Worm (Caenorhabditis elegans) whole organism, L4 larva: ENCODE results near the gene cht-1.

Experiments used
- ceh-28 ChIP-seq: fragments of 150-350 bp; optimal IDR thresholded peaks from 2 replicates; lab custom pipeline; 2014; ENCODE audit warnings: missing biosample characterization, missing genetic modification reagents, missing genetic modification characterization
- lin-39 ChIP-seq: fragments of 150-350 bp; optimal IDR thresholded peaks from 2 replicates; lab custom pipeline; 2014; ENCODE audit warnings: missing biosample characterization, missing genetic modification reagents, missing genetic modification characterization
- lir-3 ChIP-seq: sonication (generic microtip); optimal IDR thresholded peaks from 2 replicates; lab custom pipeline; 2016; ENCODE audit warnings: mild to moderate bottlenecking, missing genetic modification characterization, missing compliant biosample characterization
- lsy-2 ChIP-seq, 2 experiments: fragments of 150-350 bp in 1 of 2; sonication (generic microtip) in 1 of 2; optimal IDR thresholded peaks; 2 replicates each; lab custom pipeline; 2014 to 2017; ENCODE audit warnings: missing biosample characterization in 2 of 2, missing genetic modification characterization in 2 of 2
- madf-9 ChIP-seq: fragments of 200-800 bp; sonication (Bioruptor generic); conservative IDR thresholded peaks from 2 replicates; pipeline ENCODE4 v1.3.6; 2022; ENCODE audit warnings: missing genetic modification reagents, missing genetic modification characterization, missing compliant biosample characterization
- mdt-29 ChIP-seq: fragments of 200-800 bp; sonication (Bioruptor generic); IDR thresholded peaks from 2 replicates; pipeline ENCODE4 v1.3.6; 2022; ENCODE audit warnings: missing genetic modification reagents, missing genetic modification characterization, missing compliant biosample characterization
- nhr-10 ChIP-seq: fragments of 150-350 bp; optimal IDR thresholded peaks from 2 replicates; lab custom pipeline; 2014; ENCODE audit warnings: missing biosample characterization, missing genetic modification characterization
- nhr-11 ChIP-seq: fragments of 150-350 bp; optimal IDR thresholded peaks from 2 replicates; lab custom pipeline; 2014; ENCODE audit warnings: missing biosample characterization, missing genetic modification characterization
- nhr-237 ChIP-seq: sonication (generic microtip); optimal IDR thresholded peaks from 2 replicates; lab custom pipeline; 2017; ENCODE audit warnings: missing biosample characterization, missing genetic modification characterization
- saeg-2 ChIP-seq: fragments of 200-800 bp; sonication (Bioruptor generic); IDR thresholded peaks from 2 replicates; pipeline ENCODE4 v1.3.6; 2022; ENCODE audit warnings: missing genetic modification reagents, missing genetic modification characterization, missing compliant biosample characterization
- unc-62 ChIP-seq, 3 experiments: fragments of 150-350 bp in 1 of 3; sonication (generic microtip); optimal IDR thresholded peaks in 2 of 3; peaks in 1 of 3; 1 replicate in 1 of 3; 2 replicates in 2 of 3; lab custom pipeline; 2014 to 2017; ENCODE audit warnings: missing biosample characterization in 3 of 3, missing genetic modification characterization in 3 of 3, missing genetic modification reagents in 3 of 3, missing genotype in 1 of 3
- ztf-7 ChIP-seq: fragments of 150-350 bp; optimal IDR thresholded peaks from 2 replicates; lab custom pipeline; 2014; ENCODE audit warnings: missing biosample characterization, missing genetic modification characterization

DNA sequence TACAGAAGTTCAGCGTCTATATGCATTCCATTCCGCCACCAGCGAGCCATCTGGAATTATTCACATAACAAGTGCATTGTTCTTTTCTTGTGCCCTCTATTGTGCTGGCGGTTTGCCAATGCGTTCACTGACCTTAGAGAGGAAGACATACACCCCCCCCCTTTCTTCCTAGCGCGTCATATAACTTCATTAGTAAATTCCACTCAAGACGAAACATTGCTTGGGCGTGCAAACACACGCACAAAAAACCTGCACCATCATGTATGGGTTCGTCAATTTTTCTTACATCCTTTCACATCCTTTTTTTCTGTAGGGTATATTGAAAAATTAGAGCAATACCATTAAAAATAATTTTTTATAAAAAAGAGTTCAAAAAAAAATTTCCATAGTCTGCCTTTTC, 48.3 kb downstream of the cht-1 start, which contains the start of gene ZK816.1:
- TF ChIP-seq nhr-237 (tag; lab: Kevin White, UChicago) = no peak
- TF ChIP-seq lsy-2 (tag; optimal IDR thresholded peaks at IDR 0.05; lab: Kevin White, UChicago) = no peak
- no peak for TF ChIP-seq madf-9 (GFP tag; lab: Robert Waterston, UW)
- no peak for TF ChIP-seq unc-62 (GFP tag; optimal IDR thresholded peaks at IDR 0.05 in 1 of 2; lab: Kevin White, UChicago)
- no peak for TF ChIP-seq unc-62 (tag; optimal IDR thresholded peaks at IDR 0.05; lab: Kevin White, UChicago)
- no peak for TF ChIP-seq nhr-10 (tag; lab: Kevin White, UChicago)
- TF ChIP-seq lin-39 (tag; lab: Kevin White, UChicago) = no peak
- no peak for TF ChIP-seq ztf-7 (tag; lab: Kevin White, UChicago)
- TF ChIP-seq lir-3 = no peak
- TF ChIP-seq saeg-2 (GFP tag; lab: Robert Waterston, UW) = no peak
- TF ChIP-seq nhr-11 (tag; lab: Kevin White, UChicago) = no peak
- TF ChIP-seq ceh-28 (tag; lab: Kevin White, UChicago) = no peak
- TF ChIP-seq mdt-29 (GFP tag; lab: Robert Waterston, UW) = no peak
